Worm (Caenorhabditis elegans): ENCODE results near the gene F16F9.4.
"Not testable (repeated sequence)": the region's sequence is repeated elsewhere in the genome, so short reads cannot be mapped to it uniquely, and the experiment has no call there.

Gene F16F9.4

DNA sequence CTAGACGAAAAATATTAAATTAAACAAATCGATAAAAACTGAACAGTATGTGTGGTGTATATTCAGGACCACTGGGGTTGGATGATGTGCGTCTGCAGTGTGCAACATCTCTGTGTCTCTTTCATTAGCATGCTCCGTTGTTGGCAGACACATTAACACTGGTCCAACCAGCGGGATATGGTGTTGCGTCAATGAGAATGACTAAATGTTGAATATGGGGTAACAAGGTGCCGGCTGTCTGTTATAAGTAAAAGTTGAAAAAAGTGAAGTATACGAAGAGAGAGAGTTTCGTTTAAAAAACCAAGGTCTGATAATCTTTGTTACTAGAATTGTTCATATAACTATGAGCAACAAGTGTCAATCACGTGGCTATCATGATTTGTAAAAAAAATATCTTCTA lies 46.3 kb downstream of the F16F9.4 start, which contains the start of gene ced-8:
Gene ced-8 (minus strand): TSS at position 101 of the 400 bp plus-strand sequence.
- peak; percentile 31 for TF ChIP-seq ceh-31 (tag; optimal IDR thresholded peaks at IDR 0.05)
- no peak for TF ChIP-seq elt-2 (tag; optimal IDR thresholded peaks at IDR 0.05)
- no peak for TF ChIP-seq hlh-8 (tag; optimal IDR thresholded peaks at IDR 0.05)

DNA sequence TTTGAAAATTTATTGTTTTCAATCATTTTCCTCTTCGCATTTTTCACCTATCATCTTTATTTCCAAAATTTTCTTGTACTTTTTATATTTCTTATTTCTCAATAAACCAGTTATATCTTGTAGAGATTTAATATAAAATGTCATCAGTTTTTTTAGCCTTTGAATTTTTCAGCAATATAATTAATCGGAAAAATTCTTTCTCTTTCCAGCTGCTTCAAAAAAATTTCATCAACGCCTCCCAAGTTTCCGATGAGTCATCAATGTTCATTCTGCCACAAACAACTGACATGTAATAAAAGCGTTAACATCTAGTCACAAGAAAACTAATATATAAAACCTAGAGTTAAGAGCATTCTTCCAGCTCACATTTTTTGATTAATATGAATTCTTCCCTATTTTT lies 50.0 kb downstream of the F16F9.4 start, which contains the start of gene F08F1.4:
Gene F08F1.4 (plus strand): TSS at position 301 of the 400 bp plus-strand sequence.
- TF ChIP-seq lin-11 (tag; optimal IDR thresholded peaks at IDR 0.05) (no peak), mec-3 (tag; optimal IDR thresholded peaks at IDR 0.05; ENCODE audit: borderline replicate concordance) (no peak), zip-5 (tag; optimal IDR thresholded peaks at IDR 0.05) (no peak), nhr-232 (tag; optimal IDR thresholded peaks at IDR 0.05) (no peak), ztf-16 (tag; optimal IDR thresholded peaks at IDR 0.05) (no peak), ceh-2 (tag; optimal IDR thresholded peaks at IDR 0.05) (no peak), fax-1 (tag; optimal IDR thresholded peaks at IDR 0.05) (no peak)

DNA sequence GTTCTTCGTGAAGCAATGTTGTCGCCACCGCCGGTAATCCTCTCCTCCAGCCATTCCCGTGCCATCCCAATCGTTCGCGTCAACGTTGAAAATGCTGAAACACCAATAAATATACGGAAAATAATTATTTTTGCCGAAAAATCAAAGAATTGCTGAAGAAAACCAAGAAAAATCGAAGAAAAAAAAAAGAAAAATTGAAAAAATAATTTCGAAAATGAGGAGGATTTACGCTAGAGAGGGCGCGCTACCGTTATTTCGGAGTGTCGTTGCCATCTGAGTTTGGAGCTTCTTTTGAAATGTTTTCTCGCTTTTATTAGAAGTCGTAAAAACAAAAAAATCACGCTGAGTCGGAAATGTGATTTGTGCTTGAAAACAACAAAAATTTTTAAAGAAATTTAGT lies 52.4 kb downstream of the F16F9.4 start, which contains the start of gene F08F1.9:
Gene F08F1.9 (minus strand): TSS at position 101 of the 400 bp plus-strand sequence.
- TF ChIP-seq sox-2 (GFP tag; IDR thresholded peaks at IDR 0.05); pat-9 (tag; optimal IDR thresholded peaks at IDR 0.05); lin-11 (tag; optimal IDR thresholded peaks at IDR 0.05): not testable (repeated sequence)
